Worm (Caenorhabditis elegans) whole organism, L4/young adult: ENCODE results near the gene srw-76.
"Not testable (repeated sequence)": the region's sequence is repeated elsewhere in the genome, so short reads cannot be mapped to it uniquely, and the experiment has no call there.

Experiments
- W03F9.2 ChIP-seq: fragments of 150-350 bp; optimal IDR thresholded peaks from 2 replicates; lab custom pipeline; 2014; ENCODE audit warnings: missing biosample characterization, missing genetic modification characterization
- dao-5 ChIP-seq: sonication (generic microtip); optimal IDR thresholded peaks from 2 replicates; lab custom pipeline; 2016; ENCODE audit warnings: missing genotype, missing genetic modification characterization, moderate library complexity, missing compliant biosample characterization
- him-1 ChIP-seq: sonication (generic microtip); optimal IDR thresholded peaks from 2 replicates; lab custom pipeline; 2016; ENCODE audit warnings: missing genotype, missing genetic modification reagents, missing genetic modification characterization, missing compliant biosample characterization

srw-76 gene

DNA sequence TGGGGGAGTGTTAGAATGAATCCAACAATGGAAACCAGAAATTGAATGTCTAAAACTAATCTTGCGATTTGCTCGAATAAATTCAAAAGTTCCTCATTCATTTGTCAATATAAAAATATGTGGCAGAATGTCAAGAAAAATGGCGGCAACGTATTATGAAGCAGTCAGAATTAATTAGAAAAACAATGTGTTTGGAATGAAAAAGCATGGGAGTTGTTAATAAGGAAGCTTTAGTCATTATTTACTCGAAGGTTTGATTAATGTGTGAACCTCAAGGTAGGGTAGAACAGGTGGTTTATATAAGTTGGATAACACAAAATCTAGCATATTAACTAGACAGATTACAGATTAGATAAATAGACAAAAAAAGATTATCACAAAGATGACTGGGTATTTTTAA is at the start of gene srw-76:
Gene srw-76 (minus strand): TSS at position 101 of the 400 bp plus-strand sequence.
- TF ChIP-seq dao-5, result no peak
- no peak for TF ChIP-seq W03F9.2 (tag; lab: Kevin White, UChicago)
- no peak for TF ChIP-seq him-1

DNA sequence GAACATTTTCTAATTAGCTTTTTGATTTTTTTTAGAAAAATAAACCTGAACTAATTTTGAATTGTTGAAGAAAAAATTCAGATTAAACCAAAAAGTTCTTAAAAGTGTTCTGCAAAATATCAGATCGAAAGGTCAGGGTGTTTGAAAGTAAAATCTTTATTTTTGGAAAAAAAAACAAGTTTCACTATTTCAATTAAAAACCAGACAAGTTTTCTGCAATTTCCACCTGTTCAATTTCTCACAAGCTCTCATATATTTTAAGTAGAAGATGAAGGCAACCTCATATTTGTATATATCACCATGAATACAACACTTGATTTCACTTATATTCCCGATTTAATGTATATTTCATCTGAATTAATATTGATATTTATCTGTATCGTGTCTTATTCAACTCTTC is 49.1 kb upstream of the srw-76 start, which contains the start of gene srz-102:
Gene srz-102 (plus strand): TSS at position 301 of the 400 bp plus-strand sequence.
- TF ChIP-seq W03F9.2 (tag; lab: Kevin White, UChicago) (no peak), him-1 (no peak), dao-5 (no peak)

DNA sequence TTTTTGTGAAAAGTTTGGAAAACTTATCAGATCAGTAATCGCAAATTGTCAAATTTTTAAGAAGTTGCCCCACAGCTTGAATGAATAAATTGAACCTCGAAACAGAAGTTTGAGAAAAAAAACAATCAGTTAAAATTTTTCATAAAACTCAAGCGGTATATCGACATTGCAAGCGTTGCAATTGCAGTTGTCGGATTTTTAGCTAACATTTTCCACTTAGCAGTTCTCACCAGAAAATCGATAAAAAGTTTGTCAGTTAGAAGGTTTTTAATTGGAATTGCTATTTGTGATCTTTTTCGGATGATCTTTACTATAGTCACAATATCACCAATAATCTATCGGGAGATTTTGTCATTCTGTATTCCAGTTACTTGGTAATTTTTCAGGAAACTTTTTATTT is 47.6 kb upstream of the srw-76 start, which contains the start of gene srw-43:
Gene srw-43 (plus strand): TSS at position 301 of the 400 bp plus-strand sequence.
- TF ChIP-seq him-1, result no peak
- no peak for TF ChIP-seq dao-5
- TF ChIP-seq W03F9.2 (tag; lab: Kevin White, UChicago), result no peak

DNA sequence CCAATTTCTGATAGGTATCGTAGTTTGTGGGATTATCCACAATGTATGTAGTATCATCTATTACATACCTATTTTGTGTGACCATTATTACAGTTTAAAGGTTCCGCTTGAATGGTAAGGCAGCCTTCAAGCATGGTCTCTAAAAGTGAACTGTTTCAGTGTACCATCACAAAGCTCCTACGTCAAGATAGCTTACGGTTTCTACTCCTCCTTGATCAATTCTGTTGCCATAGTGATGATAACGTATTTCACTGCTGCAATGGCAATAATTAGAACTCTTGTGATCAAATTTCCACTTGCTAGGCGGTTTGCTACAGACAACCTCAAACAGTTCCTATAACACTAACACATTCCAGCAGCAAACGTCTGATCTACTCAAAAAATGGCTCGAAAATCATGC is 45.3 kb upstream of the srw-76 start:
- TF ChIP-seq W03F9.2 (tag; lab: Kevin White, UChicago), result no peak
- no peak for TF ChIP-seq him-1
- TF ChIP-seq dao-5, result no peak

DNA sequence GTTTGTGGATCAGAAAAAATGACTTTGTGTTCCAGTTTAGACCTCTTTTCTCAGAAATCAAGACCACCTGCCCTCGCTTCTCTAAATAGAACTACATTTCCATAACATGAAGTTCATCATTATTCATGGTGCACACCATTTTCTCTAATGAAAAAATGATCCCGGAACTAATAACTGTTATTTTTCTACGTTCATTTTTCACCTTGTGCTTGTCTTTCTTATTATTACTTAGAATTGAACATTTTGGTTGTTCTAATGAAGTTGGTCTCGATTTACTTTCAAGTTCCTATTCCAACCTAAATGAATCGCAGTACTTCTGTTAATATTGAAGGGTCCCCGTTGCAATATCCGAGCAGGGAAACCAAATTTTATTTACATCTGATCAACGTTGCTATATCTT is 44.8 kb upstream of the srw-76 start, which contains the start of gene srw-36:
Gene srw-36 (plus strand): TSS at position 301 of the 400 bp plus-strand sequence.
- TF ChIP-seq W03F9.2 (tag; lab: Kevin White, UChicago), result no peak
- no peak for TF ChIP-seq him-1

DNA sequence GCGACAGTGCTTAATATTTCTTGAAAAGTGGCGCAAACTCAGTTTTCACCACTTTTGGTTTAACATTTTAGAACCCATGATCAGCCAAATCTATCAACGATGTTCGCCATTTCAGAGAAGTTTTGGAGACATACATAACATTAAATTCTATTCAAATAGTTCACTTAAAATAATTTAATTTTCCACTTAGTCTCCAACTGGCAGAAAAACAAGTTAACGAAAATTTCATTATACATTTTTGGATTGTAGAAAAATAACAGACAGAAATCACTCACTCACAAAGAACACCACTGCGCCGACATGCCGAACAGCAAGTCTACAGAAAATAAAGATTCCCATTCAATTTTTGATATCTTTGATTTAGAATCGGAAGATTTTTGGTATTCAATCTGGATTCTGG is 41.9 kb upstream of the srw-76 start, which contains the start of gene srw-44:
Gene srw-44 (plus strand): TSS at position 301 of the 400 bp plus-strand sequence.
- TF ChIP-seq him-1, result no peak
- TF ChIP-seq dao-5, result no peak
- TF ChIP-seq W03F9.2 (tag; lab: Kevin White, UChicago), result no peak

ce11 chrV:16679237-16679636 is 41.1 kb upstream of the srw-76 start, which contains the start of gene srz-103:
srz-103 (minus strand) TSS chrV:16679337.
- TF ChIP-seq him-1 (no peak), W03F9.2 (tag; lab: Kevin White, UChicago) (no peak), dao-5 (no peak)

ce11 chrV:16675553-16675952 is 37.4 kb upstream of the srw-76 start, which contains the start of gene srz-1:
srz-1 (plus strand) TSS chrV:16675853.
- TF ChIP-seq W03F9.2 (tag; lab: Kevin White, UChicago) (no peak), him-1 (no peak), dao-5 (no peak)

DNA sequence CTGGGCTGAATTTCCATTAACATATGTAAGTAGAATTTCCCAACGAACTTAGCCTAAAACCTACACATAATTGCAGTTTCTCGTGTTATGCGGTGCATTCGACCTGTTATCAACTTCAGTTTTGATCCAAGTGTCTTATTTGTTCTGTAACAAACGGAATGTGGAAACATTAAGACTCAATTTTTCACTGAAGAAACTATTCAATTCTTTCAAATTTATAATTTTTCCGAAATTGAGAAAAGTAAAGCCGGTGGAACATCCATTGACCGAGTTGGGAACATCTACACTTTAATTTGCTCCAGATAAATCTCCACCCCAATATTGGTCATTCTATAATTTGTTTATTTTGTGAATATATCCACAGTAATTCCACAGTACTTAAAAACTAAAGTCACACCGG is 36.3 kb upstream of the srw-76 start:
- no peak for TF ChIP-seq him-1

- TF ChIP-seq W03F9.2 (tag; lab: Kevin White, UChicago) (no peak), him-1 (no peak), dao-5 (no peak)
Measured at ce11 chrV:16672198-16672597, 34.1 kb upstream of the srw-76 start, which contains the start of gene F14F8.8. F14F8.8 (minus strand) TSS chrV:16672298.

DNA sequence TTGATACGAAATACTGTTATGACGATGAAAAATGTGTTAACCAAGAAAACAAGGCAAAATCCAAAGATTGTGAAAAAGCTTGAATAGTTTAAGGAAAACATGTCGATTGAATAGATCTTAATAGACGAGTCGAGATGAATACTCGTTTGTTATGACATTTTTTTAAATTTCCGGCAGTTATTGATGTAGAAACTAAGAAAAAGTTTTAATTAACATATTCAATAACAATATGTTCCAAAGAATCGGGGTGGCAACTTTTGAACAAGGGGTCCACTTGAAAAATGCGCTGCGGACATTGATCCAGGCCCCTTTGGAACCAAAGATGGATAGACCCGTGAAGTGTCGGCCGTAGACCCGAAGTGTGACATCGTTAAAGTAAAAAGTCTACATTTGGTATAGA is 33.1 kb upstream of the srw-76 start, which contains the start of gene str-61:
Gene str-61 (minus strand): TSS at position 101 of the 400 bp plus-strand sequence.
- TF ChIP-seq W03F9.2 (tag; lab: Kevin White, UChicago), result no peak
- no peak for TF ChIP-seq him-1
- no peak for TF ChIP-seq dao-5

DNA sequence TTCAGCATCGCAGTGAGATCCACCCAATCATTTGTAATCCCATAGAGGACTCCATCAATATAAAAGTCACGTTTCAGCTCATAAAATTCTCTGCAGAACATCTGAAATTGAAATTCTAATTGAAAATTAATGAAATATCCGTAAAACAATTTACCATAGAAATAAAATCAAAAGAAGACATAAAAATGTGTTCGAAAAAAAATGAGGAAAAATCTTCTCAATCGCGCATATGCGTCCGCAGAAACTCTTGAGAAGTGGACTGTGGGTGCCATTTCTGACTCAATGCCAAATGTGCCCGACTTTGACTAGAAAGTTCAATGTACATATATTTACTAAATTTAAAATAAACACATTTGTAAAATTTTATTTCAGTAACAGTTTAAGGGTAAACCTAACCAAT is 30.4 kb upstream of the srw-76 start, which contains the start of gene F14F8.9:
Gene F14F8.9 (minus strand): TSS at position 101 of the 400 bp plus-strand sequence.
- no peak for TF ChIP-seq dao-5
- no peak for TF ChIP-seq him-1
- no peak for TF ChIP-seq W03F9.2 (tag; lab: Kevin White, UChicago)

DNA sequence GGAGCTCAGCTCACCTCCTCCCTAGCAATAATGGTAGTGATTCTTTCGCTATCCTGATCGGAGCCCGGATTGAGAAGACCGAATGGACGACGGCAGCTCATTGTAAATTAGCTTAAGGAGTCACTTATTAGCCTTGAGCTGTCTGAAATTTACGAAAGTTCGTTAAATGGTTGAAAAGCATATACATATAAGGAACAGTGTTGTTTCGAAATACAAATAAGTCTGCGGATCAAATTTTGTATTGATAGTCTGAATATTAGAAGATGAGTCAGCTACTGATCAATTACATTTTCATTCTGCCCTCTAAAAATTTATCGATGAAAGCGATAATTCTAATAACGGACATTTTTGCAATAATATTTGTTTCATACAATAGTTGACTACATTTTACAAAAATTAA is 28.5 kb upstream of the srw-76 start, which contains the start of gene F14F8.14:
Gene F14F8.14 (minus strand): TSS at position 101 of the 400 bp plus-strand sequence.
- TF ChIP-seq dao-5 (no peak), him-1 (no peak), W03F9.2 (tag; lab: Kevin White, UChicago) (no peak)

DNA sequence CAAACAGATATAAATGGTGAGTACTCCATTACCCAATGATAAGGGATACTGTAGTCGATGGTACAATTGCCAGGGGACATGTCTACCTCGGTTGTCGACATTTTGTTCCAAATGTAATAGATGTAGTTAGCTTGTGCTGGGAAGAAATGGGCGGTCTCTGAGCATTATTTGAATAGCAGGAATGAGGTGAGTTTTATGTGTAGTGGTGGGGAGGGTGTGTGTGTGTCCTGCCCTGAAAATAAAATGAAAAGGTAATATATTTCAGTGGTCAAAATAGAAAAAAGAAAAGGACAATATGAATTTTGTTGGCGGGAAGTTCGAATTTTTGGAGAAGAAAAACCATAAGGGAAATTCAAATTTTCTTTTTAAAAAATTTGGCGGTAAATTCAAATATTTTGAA is 22.7 kb upstream of the srw-76 start, which contains the start of gene Y70C5B.2:
Gene Y70C5B.2 (minus strand): TSS at position 101 of the 400 bp plus-strand sequence.
- TF ChIP-seq W03F9.2 (tag; lab: Kevin White, UChicago); dao-5; him-1: not testable (repeated sequence)

DNA sequence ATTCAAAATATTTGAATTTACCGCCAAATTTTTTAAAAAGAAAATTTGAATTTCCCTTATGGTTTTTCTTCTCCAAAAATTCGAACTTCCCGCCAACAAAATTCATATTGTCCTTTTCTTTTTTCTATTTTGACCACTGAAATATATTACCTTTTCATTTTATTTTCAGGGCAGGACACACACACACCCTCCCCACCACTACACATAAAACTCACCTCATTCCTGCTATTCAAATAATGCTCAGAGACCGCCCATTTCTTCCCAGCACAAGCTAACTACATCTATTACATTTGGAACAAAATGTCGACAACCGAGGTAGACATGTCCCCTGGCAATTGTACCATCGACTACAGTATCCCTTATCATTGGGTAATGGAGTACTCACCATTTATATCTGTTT is 16.1 kb upstream of the srw-76 start, which contains the start of gene W06G6.15:
Gene W06G6.15 (plus strand): TSS at position 301 of the 400 bp plus-strand sequence.
- not testable (repeated sequence) for TF ChIP-seq him-1; dao-5; W03F9.2 (tag; lab: Kevin White, UChicago)
